Worm (Caenorhabditis elegans) whole organism, mixed stage, embryonic: Measurements from ENCODE around the gene C13A2.3.

Experiments used
- bed-3 ChIP-seq: fragments of 200-800 bp; sonication (Bioruptor generic); optimal IDR thresholded peaks from 3 replicates; lab custom pipeline; 2018; ENCODE audit warnings: mild to moderate bottlenecking, missing genetic modification characterization, moderate library complexity, missing compliant biosample characterization
- mab-5 ChIP-seq: fragments of 150-350 bp; optimal IDR thresholded peaks from 2 replicates; lab custom pipeline; 2014; ENCODE audit warnings: missing biosample characterization, missing genetic modification characterization
- nhr-76 ChIP-seq: sonication (generic microtip); optimal IDR thresholded peaks from 2 replicates; lab custom pipeline; 2017; ENCODE audit warnings: missing biosample characterization, missing genetic modification characterization
- unc-39 ChIP-seq: fragments of 150-350 bp; optimal IDR thresholded peaks from 2 replicates; lab custom pipeline; 2014; ENCODE audit warnings: missing biosample characterization, missing genetic modification characterization
- zip-8 ChIP-seq: fragments of 150-350 bp; optimal IDR thresholded peaks from 2 replicates; lab custom pipeline; 2014; ENCODE audit warnings: missing biosample characterization, missing genetic modification characterization
- ztf-11 ChIP-seq: fragments of 150-350 bp; optimal IDR thresholded peaks from 2 replicates; lab custom pipeline; 2014; ENCODE audit warnings: missing biosample characterization, missing genetic modification characterization

ce11 chrV:7237094-7237132 lies 45.2 kb upstream of the C13A2.3 start, which contains the start of gene hpo-9:
- TF ChIP-seq nhr-76 (tag; lab: Kevin White, UChicago) (no peak), unc-39 (tag; lab: Kevin White, UChicago) (no peak), zip-8 (tag; lab: Kevin White, UChicago) (no peak), bed-3 (GFP tag; lab: Kevin White, UChicago) (no peak), mab-5 (no peak), ztf-11 (no peak)
